Worm (Caenorhabditis elegans): Measurements from ENCODE around the gene F36D4.4.

The F36D4.4 gene

DNA sequence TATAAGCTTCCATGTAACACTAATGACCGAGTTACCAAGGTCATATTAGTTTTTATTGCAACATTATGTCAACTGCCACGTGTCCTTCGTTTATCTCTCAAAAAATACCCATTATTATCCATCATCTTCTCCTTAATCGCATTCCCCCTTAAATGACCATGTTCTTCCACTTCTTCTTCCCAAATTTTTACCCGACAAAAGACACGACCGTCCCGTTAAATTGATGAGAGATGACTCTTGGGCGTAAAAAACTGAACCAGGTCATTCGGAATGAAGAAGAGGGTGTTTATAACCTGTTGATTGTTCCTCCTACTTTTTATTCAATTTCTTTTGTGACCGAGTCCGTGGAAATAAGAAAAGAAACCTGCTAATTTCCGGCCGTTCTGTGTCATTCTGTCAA, 30.2 kb upstream of the F36D4.4 start:
- TF ChIP-seq sdc-2 (tag; optimal IDR thresholded peaks at IDR 0.05) (no peak), ahr-1 (tag; optimal IDR thresholded peaks at IDR 0.05) (no peak), ceh-19 (GFP tag; optimal IDR thresholded peaks at IDR 0.05) (no peak), ceh-14 (tag; optimal IDR thresholded peaks at IDR 0.05) (no peak), ceh-9 (tag; optimal IDR thresholded peaks at IDR 0.05) (no peak), fax-1 (tag; optimal IDR thresholded peaks at IDR 0.05) (no peak), tbx-2 (tag; optimal IDR thresholded peaks at IDR 0.05) (no peak), hlh-13 (GFP tag; optimal IDR thresholded peaks at IDR 0.05) (no peak), C38D4.7 (GFP tag; optimal IDR thresholded peaks at IDR 0.05) (no peak), ref-2 (tag; optimal IDR thresholded peaks at IDR 0.05) (no peak), pag-3 (tag; optimal IDR thresholded peaks at IDR 0.05; ENCODE audit: borderline replicate concordance) (no peak), sox-4 (tag; optimal IDR thresholded peaks at IDR 0.05) (no peak), nhr-11 (tag; optimal IDR thresholded peaks at IDR 0.05) (no peak), gmeb-2 (tag; optimal IDR thresholded peaks at IDR 0.05) (no peak), mec-3 (tag; optimal IDR thresholded peaks at IDR 0.05; ENCODE audit: borderline replicate concordance) (no peak), rnt-1 (tag; optimal IDR thresholded peaks at IDR 0.05) (no peak)

DNA sequence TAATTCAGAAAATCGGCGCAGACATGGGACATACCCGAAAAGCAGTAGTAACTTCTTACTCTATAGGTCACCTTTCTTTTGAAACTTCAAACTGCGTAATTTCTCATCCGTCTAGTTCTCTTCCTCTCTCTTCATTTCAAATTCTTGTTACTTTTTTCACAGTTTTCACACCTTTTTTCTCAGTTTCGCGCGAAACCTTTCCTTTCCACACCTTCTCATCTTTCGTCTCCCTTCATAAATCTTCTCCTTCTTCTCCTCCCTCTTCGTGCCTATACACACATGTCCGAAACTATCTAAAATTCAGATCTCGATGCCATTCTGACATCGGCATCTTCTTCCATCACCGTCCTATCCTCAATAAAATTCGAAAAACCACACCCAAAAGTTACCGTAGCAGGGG, 29.3 kb upstream of the F36D4.4 start, which contains the start of gene wdr-62:
TSS of gene wdr-62 (plus strand) at position 301 of the 400 bp plus-strand sequence.
- TF ChIP-seq pat-9 (tag; optimal IDR thresholded peaks at IDR 0.05) = no peak
- no peak for TF ChIP-seq eyg-1 (tag; optimal IDR thresholded peaks at IDR 0.05)

DNA sequence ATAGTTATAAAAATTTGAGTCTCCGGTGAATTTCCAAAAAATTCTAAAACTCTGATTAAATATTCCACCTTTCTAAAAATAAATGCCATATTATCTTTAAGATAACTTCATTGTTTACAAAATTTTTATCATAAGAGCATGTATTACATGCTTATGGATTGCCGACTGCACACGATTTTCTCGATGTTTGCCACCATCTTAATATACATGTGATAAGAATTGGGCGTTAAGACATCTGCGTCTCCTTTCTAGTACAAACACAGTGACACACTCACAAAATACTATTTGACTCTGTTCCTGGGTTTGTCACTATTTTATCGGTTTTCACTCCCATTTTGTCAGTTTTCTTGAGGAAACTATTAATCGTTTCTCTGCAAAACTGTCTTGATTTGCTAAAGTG, 28.7 kb upstream of the F36D4.4 start:
- TF ChIP-seq fkh-10 (GFP tag; optimal IDR thresholded peaks at IDR 0.05) (no peak), nfya-1 (tag; optimal IDR thresholded peaks at IDR 0.05) (no peak), dve-1 (tag; optimal IDR thresholded peaks at IDR 0.05) (no peak), pros-1 (tag; optimal IDR thresholded peaks at IDR 0.05) (no peak), pqm-1 (tag; optimal IDR thresholded peaks at IDR 0.05) (peak; percentile 35), pha-2 (tag; optimal IDR thresholded peaks at IDR 0.05) (no peak), pha-4 (tag; optimal IDR thresholded peaks at IDR 0.05) (no peak), elt-2 (tag; optimal IDR thresholded peaks at IDR 0.05) (peak; percentile 88), hlh-8 (tag; optimal IDR thresholded peaks at IDR 0.05) (no peak), ref-2 (tag; optimal IDR thresholded peaks at IDR 0.05) (no peak), C38D4.7 (GFP tag; optimal IDR thresholded peaks at IDR 0.05) (no peak), pax-1 (tag; optimal IDR thresholded peaks at IDR 0.05) (no peak), ceh-18 (tag; optimal IDR thresholded peaks at IDR 0.05) (no peak), zip-5 (tag; optimal IDR thresholded peaks at IDR 0.05) (no peak), nhr-11 (tag; optimal IDR thresholded peaks at IDR 0.05) (no peak), fax-1 (tag; optimal IDR thresholded peaks at IDR 0.05) (no peak), ceh-48 (tag; optimal IDR thresholded peaks at IDR 0.05) (no peak)

ce11 chrV:9442471-9442870, 28.1 kb upstream of the F36D4.4 start:
- TF ChIP-seq ceh-34 (tag; optimal IDR thresholded peaks at IDR 0.05) (peak; percentile 15), odd-2 (tag; optimal IDR thresholded peaks at IDR 0.05) (no peak)

ce11 chrV:9441046-9441445, 26.6 kb upstream of the F36D4.4 start:
- no peak for TF ChIP-seq hlh-15 (tag; optimal IDR thresholded peaks at IDR 0.05)
- TF ChIP-seq unc-86 (tag; optimal IDR thresholded peaks at IDR 0.05) = no peak
- TF ChIP-seq pros-1 (tag; optimal IDR thresholded peaks at IDR 0.05) = no peak
- no peak for TF ChIP-seq K02D7.2 (tag; optimal IDR thresholded peaks at IDR 0.05)
- no peak for TF ChIP-seq pha-4 (tag; optimal IDR thresholded peaks at IDR 0.05)
- TF ChIP-seq ztf-16 (tag; optimal IDR thresholded peaks at IDR 0.05) = no peak
- no peak for TF ChIP-seq che-1 (tag; optimal IDR thresholded peaks at IDR 0.05)
- no peak for TF ChIP-seq mec-3 (tag; optimal IDR thresholded peaks at IDR 0.05; ENCODE audit: borderline replicate concordance)
- TF ChIP-seq pha-2 (tag; optimal IDR thresholded peaks at IDR 0.05) = no peak

Measured in whole organism, late embryonic.